Fruit fly (Drosophila melanogaster): ENCODE data around the gene Efa6.

Gene Efa6

DNA sequence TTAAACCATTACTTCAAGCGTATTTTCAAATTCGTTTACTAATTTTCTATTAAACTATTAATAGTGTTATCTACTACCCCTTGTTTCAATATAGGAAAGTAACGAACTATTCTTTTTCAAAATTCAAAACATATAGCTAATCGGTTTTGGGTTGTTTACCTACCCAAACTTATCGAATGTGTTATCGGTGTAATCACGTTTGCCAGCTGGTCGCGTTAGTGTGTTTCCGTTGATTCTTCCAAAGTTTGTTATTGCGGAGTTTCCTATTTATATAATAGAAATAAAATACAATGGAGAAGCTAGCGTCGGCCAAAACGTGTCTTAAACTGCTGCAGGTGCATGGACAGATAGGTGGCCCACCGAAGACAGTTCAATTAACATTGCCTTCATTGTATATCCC is 30.7 kb downstream of the Efa6 start, which contains the start of gene mRpL45:
mRpL45 (plus strand) TSS at position 213 of the 400 bp plus-strand sequence.
- TF ChIP-seq h (optimal IDR thresholded peaks at IDR 0.05) (no peak), ttk (optimal IDR thresholded peaks at IDR 0.05) (no peak), Sin3A (optimal IDR thresholded peaks at IDR 0.05) (no peak), insv (optimal IDR thresholded peaks at IDR 0.05) (no peak), psq (optimal IDR thresholded peaks at IDR 0.05) (no peak), Myc (optimal IDR thresholded peaks at IDR 0.05) (no peak)

DNA sequence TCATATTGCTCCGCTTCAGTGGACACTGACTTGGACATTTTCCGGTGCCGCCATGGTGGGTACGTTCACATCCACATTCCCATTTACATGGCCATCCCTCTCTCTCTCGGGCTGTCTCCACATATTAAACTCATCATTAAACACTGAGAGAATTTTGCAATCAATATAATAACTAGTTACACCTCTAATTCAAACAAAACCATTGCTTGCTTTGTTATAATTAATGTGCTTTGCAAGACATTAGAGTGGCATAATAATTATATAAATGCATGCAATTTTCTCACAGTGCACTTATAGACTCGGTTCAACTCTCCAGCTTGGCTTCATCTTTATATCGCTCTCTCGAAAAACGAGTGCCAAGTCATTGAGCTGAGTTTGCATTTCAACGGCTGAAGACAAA is 37.2 kb downstream of the Efa6 start:
- TF ChIP-seq Myc (optimal IDR thresholded peaks at IDR 0.05) = no peak
- TF ChIP-seq h (optimal IDR thresholded peaks at IDR 0.05) = no peak
- TF ChIP-seq Sin3A (optimal IDR thresholded peaks at IDR 0.05) = no peak
- no peak for TF ChIP-seq insv (optimal IDR thresholded peaks at IDR 0.05)
- no peak for TF ChIP-seq ttk (optimal IDR thresholded peaks at IDR 0.05)
- TF ChIP-seq psq (optimal IDR thresholded peaks at IDR 0.05) = no peak

DNA sequence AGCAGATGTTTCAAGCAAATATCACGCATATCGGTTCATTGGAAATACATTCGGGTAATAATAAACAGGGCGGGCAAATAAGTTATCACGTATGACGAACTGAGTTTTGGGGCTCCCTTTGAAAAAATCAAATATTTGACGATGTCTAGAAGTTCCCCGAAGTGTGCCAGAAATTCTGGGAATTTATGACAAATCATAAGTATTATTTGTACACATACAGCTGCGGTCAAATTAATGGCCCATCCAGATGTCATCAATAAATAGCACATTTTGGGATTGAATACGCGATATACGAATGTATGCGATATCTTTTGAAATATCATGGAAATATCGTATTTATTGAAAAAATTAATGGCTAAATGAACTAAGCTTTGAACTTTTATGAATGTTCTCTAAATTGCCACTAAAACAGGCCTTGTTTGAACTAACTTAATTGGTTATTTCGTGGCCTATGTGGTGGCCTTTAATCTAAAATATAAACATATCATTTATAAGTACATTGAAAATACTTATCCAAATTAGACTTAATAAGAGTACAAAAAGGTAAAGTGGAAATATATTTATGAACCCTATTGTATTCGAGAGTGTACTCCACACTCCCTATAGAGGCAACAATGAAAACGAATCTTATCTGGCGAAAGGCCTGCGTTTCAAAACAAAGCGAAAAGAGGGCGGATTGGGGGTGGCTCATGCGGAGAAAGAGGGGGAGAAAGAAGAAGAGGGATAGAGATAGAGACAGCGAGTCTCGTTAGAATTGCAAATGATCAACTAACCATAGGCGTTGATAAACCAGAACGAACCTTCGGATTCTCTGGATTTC is 38.2 kb downstream of the Efa6 start:
- TF ChIP-seq h (optimal IDR thresholded peaks at IDR 0.05) (no peak), ttk (optimal IDR thresholded peaks at IDR 0.05) (no peak), insv (optimal IDR thresholded peaks at IDR 0.05) (no peak), Sin3A (optimal IDR thresholded peaks at IDR 0.05) (no peak)

DNA sequence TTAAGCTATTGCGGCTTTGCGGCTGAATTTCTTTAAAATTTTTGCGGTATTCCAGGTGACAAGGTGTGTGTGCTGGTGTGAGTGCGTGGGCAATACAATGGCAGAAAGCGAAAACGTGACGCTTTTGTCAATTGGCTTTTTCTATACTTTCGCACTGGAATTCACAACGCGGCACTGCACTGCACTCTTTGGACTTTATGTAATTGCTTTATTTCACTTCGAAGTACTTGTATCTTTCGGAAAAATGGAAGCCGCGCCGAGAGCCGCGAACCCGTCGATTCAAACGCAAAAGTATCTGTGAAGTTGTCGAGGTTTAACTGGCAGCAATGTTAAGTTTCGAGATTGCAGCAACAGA is 38.8 kb downstream of the Efa6 start:
- TF ChIP-seq h (optimal IDR thresholded peaks at IDR 0.05) = no peak
- TF ChIP-seq psq (optimal IDR thresholded peaks at IDR 0.05) = no peak
- TF ChIP-seq Sin3A (optimal IDR thresholded peaks at IDR 0.05) = no peak
- no peak for TF ChIP-seq Myc (optimal IDR thresholded peaks at IDR 0.05)
- TF ChIP-seq insv (optimal IDR thresholded peaks at IDR 0.05) = no peak
- no peak for TF ChIP-seq ttk (optimal IDR thresholded peaks at IDR 0.05)

DNA sequence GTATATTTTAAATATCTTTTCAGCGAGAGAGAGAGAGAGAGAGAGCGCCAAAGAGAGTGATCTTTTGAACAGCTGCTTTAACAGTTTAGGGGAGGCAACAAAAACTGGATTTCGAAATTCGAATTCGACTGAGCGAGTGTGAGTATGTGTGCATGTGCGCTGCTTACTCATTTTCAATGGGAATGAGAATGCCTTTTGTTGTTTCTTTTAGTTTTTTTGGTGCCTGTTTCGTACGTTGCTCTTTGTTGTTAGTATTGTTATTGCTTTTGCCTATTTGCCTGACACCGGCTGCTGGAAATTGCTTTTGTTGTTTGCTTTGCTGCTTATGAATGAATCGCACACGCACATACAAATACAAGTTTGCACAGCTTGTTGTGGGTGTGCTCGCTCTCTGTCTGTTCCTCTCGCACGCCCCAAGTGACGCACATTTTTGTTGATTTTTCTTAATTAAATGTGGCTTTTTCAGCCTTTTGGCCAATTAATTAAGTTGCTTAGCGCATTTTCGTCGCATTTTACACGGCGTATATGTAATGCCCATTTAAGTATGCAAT is 39.4 kb downstream of the Efa6 start:
- TF ChIP-seq Sin3A (optimal IDR thresholded peaks at IDR 0.05) (no peak), h (optimal IDR thresholded peaks at IDR 0.05) (no peak), Myc (optimal IDR thresholded peaks at IDR 0.05) (no peak), psq (optimal IDR thresholded peaks at IDR 0.05) (no peak), ttk (optimal IDR thresholded peaks at IDR 0.05) (no peak), insv (optimal IDR thresholded peaks at IDR 0.05) (no peak)

DNA sequence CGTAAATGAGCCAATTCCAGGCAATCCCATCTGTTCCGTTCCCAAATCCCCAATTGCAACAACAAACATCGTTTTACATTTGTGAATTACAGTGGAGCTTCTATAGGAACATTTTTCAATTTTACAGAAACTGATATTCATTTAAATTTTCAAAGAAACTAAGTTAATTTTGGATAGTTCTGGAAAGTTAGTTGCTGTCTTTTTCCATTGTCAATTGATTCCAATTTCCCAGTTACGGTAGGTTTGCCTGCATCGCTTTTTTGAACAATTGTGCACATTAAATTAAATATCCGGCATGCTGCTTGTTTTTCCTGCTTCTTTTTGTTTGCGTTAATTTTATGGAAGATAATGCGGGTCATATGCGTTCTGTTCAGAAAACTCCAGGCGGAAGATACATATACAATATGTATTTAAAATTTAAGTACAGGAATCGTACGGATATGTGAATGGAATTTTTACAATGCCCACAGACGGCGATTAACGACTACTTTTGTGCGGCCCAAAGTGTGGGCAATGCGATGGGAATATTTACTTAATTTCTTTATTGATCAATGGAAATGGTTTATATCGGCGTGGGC is 40.5 kb downstream of the Efa6 start:
- no peak for TF ChIP-seq h (optimal IDR thresholded peaks at IDR 0.05)
- TF ChIP-seq insv (optimal IDR thresholded peaks at IDR 0.05) = no peak
- TF ChIP-seq Sin3A (optimal IDR thresholded peaks at IDR 0.05) = no peak
- TF ChIP-seq ttk (optimal IDR thresholded peaks at IDR 0.05) = no peak
- TF ChIP-seq Myc (optimal IDR thresholded peaks at IDR 0.05) = no peak
- no peak for TF ChIP-seq psq (optimal IDR thresholded peaks at IDR 0.05)

DNA sequence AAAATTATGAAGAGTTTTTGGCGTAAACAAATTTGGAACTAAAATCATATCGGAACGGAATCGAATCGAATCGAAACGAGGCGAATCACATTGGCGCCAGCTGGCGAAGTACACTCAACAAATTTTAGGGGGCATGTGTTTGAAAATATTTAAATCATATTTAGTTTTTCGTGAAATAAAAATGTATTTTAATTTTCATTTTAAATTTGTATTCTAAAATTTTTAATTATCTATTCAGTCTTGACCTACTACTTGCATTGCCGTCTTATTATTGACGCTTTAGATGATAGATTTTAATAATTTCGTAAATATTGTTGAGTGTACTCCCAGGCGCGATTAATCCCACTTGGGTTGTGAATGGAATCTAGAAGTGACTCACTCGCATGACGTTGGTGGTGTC is 41.6 kb downstream of the Efa6 start:
- TF ChIP-seq ttk (optimal IDR thresholded peaks at IDR 0.05) = no peak
- TF ChIP-seq insv (optimal IDR thresholded peaks at IDR 0.05) = no peak
- no peak for TF ChIP-seq h (optimal IDR thresholded peaks at IDR 0.05)
- no peak for TF ChIP-seq psq (optimal IDR thresholded peaks at IDR 0.05)
- TF ChIP-seq Sin3A (optimal IDR thresholded peaks at IDR 0.05) = no peak
- no peak for TF ChIP-seq Myc (optimal IDR thresholded peaks at IDR 0.05)

DNA sequence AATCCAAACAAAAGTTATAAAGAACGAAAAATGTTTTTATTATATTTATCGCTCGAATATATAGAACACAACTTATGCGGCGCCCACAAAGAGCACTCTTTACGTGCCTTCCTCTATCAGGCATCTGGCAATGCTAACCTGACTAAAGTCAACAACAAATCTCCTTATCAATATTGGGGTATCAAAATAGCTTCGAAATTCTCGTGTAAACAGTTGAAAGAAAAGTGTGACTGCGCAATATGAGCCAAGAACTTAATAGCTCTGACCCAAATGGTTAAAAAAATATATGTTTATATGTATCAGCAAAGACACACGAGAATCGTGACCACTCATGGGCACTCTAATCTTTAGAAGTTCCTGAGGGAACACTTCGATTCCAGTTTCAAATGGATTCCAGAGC is 43.6 kb downstream of the Efa6 start:
- no peak for TF ChIP-seq h (optimal IDR thresholded peaks at IDR 0.05)
- TF ChIP-seq Myc (optimal IDR thresholded peaks at IDR 0.05) = no peak
- no peak for TF ChIP-seq insv (optimal IDR thresholded peaks at IDR 0.05)
- TF ChIP-seq Sin3A (optimal IDR thresholded peaks at IDR 0.05) = no peak
- TF ChIP-seq psq (optimal IDR thresholded peaks at IDR 0.05) = no peak
- no peak for TF ChIP-seq ttk (optimal IDR thresholded peaks at IDR 0.05)

DNA sequence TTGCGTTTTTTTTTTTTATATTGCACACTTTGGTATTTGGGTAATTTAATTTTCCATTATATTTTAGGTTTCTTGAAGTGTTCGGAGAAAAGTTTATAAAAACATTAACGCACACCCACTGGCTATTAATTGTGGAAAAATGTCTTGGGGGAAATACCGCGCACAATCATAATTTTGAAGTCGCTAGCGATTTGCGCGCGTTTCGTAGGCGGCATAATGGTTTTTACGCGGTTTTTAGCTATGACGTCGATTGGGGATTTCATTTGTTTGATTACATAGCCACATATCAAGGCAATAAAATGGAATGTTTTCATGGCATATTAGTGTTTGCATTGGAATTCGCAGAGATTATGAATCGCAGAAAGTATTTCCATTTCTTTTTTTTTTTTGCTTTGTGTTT is 44.6 kb downstream of the Efa6 start:
- TF ChIP-seq ttk (optimal IDR thresholded peaks at IDR 0.05) (no peak), insv (optimal IDR thresholded peaks at IDR 0.05) (no peak), h (optimal IDR thresholded peaks at IDR 0.05) (no peak), Sin3A (optimal IDR thresholded peaks at IDR 0.05) (no peak), Myc (optimal IDR thresholded peaks at IDR 0.05) (no peak), psq (optimal IDR thresholded peaks at IDR 0.05) (no peak)

DNA sequence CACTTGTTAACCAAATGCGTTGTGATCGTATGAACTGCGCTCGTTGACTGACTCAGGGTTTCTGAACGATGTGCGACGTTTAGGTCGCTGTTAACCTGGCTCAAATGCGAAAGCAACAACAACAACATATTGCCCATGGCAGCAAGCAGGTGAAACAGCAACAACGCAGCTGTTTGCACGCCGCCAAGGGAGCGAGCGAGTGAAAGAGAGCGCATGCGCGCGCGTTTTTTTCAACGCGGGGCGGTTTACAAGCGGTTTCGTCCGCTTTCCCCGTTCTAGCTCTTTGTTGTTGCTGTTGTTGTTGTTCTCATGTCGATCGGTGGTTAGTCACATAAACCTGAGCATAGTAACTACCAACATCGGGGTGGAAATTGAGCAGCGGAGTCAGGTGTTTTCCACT is 45.4 kb downstream of the Efa6 start:
- no peak for TF ChIP-seq insv (optimal IDR thresholded peaks at IDR 0.05)
- TF ChIP-seq Sin3A (optimal IDR thresholded peaks at IDR 0.05) = no peak
- TF ChIP-seq ttk (optimal IDR thresholded peaks at IDR 0.05) = no peak
- no peak for TF ChIP-seq Myc (optimal IDR thresholded peaks at IDR 0.05)
- no peak for TF ChIP-seq psq (optimal IDR thresholded peaks at IDR 0.05)
- TF ChIP-seq h (optimal IDR thresholded peaks at IDR 0.05) = no peak

DNA sequence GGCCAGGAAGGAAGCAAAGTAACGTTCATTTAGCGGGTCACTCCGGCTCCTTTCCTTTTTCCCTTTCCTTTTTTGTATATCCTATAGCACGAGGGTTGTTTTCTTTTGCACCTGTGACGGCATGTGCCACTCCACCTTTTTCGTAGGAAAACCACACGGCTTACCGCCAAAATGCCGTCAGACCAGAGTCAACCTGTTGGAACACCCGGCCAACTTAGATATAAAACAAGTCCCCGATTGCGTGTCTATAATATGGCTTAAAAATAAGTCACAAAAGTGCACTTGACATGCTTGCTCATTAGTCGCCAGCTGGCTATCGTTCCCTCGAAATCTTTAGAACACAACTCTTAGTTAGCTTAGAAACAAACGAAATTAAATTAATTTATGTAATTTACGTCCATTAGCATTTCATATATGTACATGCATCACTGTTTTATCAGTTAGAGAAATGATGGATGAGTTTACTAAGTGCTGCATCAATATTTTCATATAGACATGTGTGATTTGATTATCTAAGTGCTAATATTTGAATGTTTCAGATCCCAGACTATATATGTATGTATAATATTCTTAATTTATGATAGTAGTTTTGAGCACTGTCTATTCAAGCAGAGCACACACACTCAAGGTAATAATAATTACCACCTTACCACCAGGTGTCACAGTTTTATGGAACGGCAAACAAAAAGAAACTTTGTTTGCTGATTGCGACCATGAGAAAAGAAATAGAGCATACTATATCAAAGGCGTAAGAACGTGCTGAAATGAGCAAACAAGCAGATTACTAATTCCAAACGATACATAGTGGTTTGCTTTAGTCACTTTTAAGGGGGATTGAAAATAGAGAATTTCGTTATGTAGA is 47.2 kb downstream of the Efa6 start:
- TF ChIP-seq Myc (optimal IDR thresholded peaks at IDR 0.05) (no peak), insv (optimal IDR thresholded peaks at IDR 0.05) (no peak), ttk (optimal IDR thresholded peaks at IDR 0.05) (no peak)

Measured in Kc167 (cell line).